Worm (Caenorhabditis elegans): ENCODE measurements around the gene F22F7.7.

DNA sequence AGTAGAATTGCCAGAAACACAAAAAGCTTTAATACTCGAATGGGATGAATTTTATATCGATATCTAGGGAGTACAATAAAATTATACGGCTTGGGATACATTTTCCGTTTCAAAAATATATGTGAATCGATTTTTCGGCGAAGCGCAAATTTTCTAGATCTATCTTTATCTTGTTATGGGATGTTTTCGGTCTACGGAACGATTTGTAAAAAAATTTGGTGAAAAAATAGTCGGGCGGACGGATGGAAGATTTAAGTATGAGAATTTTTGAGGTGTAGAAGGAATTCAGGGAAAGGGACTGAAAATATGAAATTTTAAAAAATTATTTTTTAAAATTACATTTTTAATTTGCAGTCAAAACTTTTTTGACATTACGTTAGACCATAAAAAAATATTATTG lies 33.9 kb downstream of the F22F7.7 start, which contains the start of gene F22F7.4:
- TF ChIP-seq snpc-1.3 (tag; optimal IDR thresholded peaks at IDR 0.05; ENCODE audit: insufficient read depth) = no peak
- no peak for TF ChIP-seq sea-2 (GFP tag; IDR thresholded peaks at IDR 0.05)
- no peak for TF ChIP-seq sdz-38 (tag; optimal IDR thresholded peaks at IDR 0.05)
- TF ChIP-seq athp-1 (tag; optimal IDR thresholded peaks at IDR 0.05) = no peak
- no peak for TF ChIP-seq dpl-1 (GFP tag; optimal IDR thresholded peaks at IDR 0.05)

Measured in whole organism, young adult.